Fruit fly (Drosophila melanogaster): Measurements from ENCODE around the gene CG34107.
A peak's percentile ranks its signal among the peaks of the same experiment; 100 is the strongest.

Gene CG34107

DNA sequence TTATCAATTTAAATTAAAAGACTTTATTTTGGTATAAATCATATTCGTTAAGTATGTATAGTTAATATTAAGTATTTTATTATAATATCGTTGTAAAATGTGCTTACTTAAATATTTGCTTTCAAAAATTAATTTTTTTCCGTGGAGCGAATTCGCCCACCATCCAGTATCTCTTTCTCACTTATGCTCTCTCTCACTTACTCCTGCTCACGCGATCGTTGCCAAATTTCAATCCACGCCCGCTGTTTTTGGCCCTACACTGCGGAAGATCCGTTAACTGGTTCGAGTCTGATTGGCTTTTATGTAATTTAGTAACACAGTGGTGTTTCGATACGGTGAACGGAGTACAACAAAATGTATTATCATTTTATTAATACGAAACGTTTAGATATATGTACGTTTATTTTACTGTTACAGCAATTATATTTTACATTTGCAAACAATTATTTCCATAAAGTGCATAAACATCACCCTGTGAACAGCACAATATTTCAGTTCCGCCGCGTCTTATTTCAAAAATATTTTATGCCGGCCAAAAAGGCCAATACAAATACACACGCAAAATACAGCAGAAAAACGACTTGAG lies 40.9 kb downstream of the CG34107 start:
- TF ChIP-seq h (GFP tag; optimal IDR thresholded peaks at IDR 0.05) (peak; percentile 63), rgr (GFP tag; optimal IDR thresholded peaks at IDR 0.05) (peak; percentile 72), foxo (GFP tag; optimal IDR thresholded peaks at IDR 0.05) (peak in 1 of 2 experiments; percentile 85), ey (GFP tag; optimal IDR thresholded peaks at IDR 0.05) (peak; percentile 57), tai (GFP tag; optimal IDR thresholded peaks at IDR 0.05) (peak; percentile 3), sv (GFP tag; optimal IDR thresholded peaks at IDR 0.05) (peak; percentile 48), Rel (GFP tag; optimal IDR thresholded peaks at IDR 0.05) (no peak), Rel (tag; optimal IDR thresholded peaks at IDR 0.05) (no peak), Hr83 (GFP tag; optimal IDR thresholded peaks at IDR 0.05; ENCODE audit: poor library complexity, severe bottlenecking) (peak; percentile 10), Jra (GFP tag; optimal IDR thresholded peaks at IDR 0.05) (no peak), woc (GFP tag; optimal IDR thresholded peaks at IDR 0.05) (peak; percentile 52), OdsH (GFP tag; optimal IDR thresholded peaks at IDR 0.05) (peak; percentile 75), psq (GFP tag; optimal IDR thresholded peaks at IDR 0.05) (peak; percentile 74), N (GFP tag; optimal IDR thresholded peaks at IDR 0.05) (no peak), dl (GFP tag; optimal IDR thresholded peaks at IDR 0.05; ENCODE audit: insufficient read depth in 1 of 2, partially characterized antibody in 2 of 2) (no peak), Hr78 (GFP tag; optimal IDR thresholded peaks at IDR 0.05) (no peak), brk (GFP tag; optimal IDR thresholded peaks at IDR 0.05) (peak; percentile 75), dmrt93B (GFP tag; optimal IDR thresholded peaks at IDR 0.05) (peak; percentile 53), pan (optimal IDR thresholded peaks at IDR 0.05) (no peak), fru (GFP tag; optimal IDR thresholded peaks at IDR 0.05) (peak; percentile 76), usp (GFP tag; optimal IDR thresholded peaks at IDR 0.05) (no peak), GATAd (GFP tag; optimal IDR thresholded peaks at IDR 0.05) (peak; percentile 0), dsf (GFP tag; optimal IDR thresholded peaks at IDR 0.05; ENCODE audit: borderline replicate concordance) (peak; percentile 8), br (GFP tag; optimal IDR thresholded peaks at IDR 0.05) (peak; percentile 53), HLH106 (tag; optimal IDR thresholded peaks at IDR 0.05) (peak; percentile 80), Dfd (GFP tag; optimal IDR thresholded peaks at IDR 0.05) (no peak), CrebA (GFP tag; optimal IDR thresholded peaks at IDR 0.05; ENCODE audit: borderline replicate concordance) (peak; percentile 25), sage (GFP tag; optimal IDR thresholded peaks at IDR 0.05) (peak; percentile 59), CG9705 (GFP tag; optimal IDR thresholded peaks at IDR 0.05) (peak; percentile 38), Sp1 (GFP tag; optimal IDR thresholded peaks at IDR 0.05) (peak; percentile 80)

dm6 chr3R:10266624-10267492 lies 42.1 kb downstream of the CG34107 start:
- no peak for TF ChIP-seq psq (GFP tag; optimal IDR thresholded peaks at IDR 0.05)
- no peak for TF ChIP-seq tai (GFP tag; optimal IDR thresholded peaks at IDR 0.05)
- TF ChIP-seq sv (GFP tag; optimal IDR thresholded peaks at IDR 0.05): no peak
- no peak for TF ChIP-seq CrebA (GFP tag; optimal IDR thresholded peaks at IDR 0.05; ENCODE audit: borderline replicate concordance)
- no peak for TF ChIP-seq rgr (GFP tag; optimal IDR thresholded peaks at IDR 0.05)
- TF ChIP-seq usp (GFP tag; optimal IDR thresholded peaks at IDR 0.05): no peak
- TF ChIP-seq Abd-B (GFP tag; optimal IDR thresholded peaks at IDR 0.05): no peak
- no peak for TF ChIP-seq CG32264 (GFP tag; optimal IDR thresholded peaks at IDR 0.05)
- no peak for TF ChIP-seq Rel (GFP tag; optimal IDR thresholded peaks at IDR 0.05)
- no peak for TF ChIP-seq Rel (tag; optimal IDR thresholded peaks at IDR 0.05)

DNA sequence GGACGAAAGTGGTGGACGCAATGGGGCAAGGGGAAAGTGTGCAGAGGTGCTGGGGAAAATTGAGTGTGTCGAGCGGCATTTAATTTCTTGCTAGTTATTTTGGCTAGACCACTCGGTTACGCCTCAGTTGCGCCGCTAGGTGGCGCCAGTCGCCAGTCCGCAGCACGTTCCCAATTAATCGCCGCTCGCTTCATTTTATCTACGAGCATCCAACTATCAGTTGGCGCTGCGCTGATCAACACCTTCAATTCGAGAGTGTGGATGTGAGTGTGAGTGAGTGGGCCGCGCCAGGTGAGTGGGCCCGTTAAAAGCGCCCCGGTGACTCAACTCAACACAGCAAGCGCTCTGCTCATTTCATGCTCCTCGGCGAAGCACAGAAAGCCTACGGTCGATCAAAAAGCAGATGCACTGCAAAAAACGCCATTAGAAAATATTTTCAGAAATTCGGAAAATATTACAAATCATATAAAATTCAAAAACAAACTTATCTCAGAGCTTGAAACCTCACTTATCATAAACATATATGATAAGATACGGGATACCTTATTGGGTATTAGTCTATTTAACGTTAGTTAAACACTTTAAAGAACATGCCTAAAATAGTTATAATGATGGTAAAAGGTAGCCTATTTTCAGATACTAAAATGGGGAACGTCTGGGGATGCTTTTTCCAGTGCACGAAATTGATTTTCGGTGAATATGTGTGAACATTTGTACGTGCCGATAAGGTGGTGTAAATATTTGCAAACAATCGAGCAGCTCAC lies 43.6 kb downstream of the CG34107 start:
- TF ChIP-seq Hnf4 (GFP tag; optimal IDR thresholded peaks at IDR 0.05) (peak; percentile 77), sv (GFP tag; optimal IDR thresholded peaks at IDR 0.05) (peak; percentile 80), br (GFP tag; optimal IDR thresholded peaks at IDR 0.05) (peak; percentile 90), rgr (GFP tag; optimal IDR thresholded peaks at IDR 0.05) (peak; percentile 89), ey (GFP tag; optimal IDR thresholded peaks at IDR 0.05) (peak; percentile 90), Mio (GFP tag; optimal IDR thresholded peaks at IDR 0.05) (peak; percentile 64), dmrt93B (GFP tag; optimal IDR thresholded peaks at IDR 0.05) (peak; percentile 86), Sp1 (GFP tag; optimal IDR thresholded peaks at IDR 0.05) (peak; percentile 91), Dif (GFP tag; optimal IDR thresholded peaks at IDR 0.05; ENCODE audit: partially characterized antibody) (no peak), Myc (optimal IDR thresholded peaks at IDR 0.05) (no peak), sage (GFP tag; optimal IDR thresholded peaks at IDR 0.05) (peak; percentile 55), woc (GFP tag; optimal IDR thresholded peaks at IDR 0.05) (peak; percentile 70), OdsH (GFP tag; optimal IDR thresholded peaks at IDR 0.05) (peak; percentile 89), CrebA (GFP tag; optimal IDR thresholded peaks at IDR 0.05; ENCODE audit: borderline replicate concordance) (no peak), psq (GFP tag; optimal IDR thresholded peaks at IDR 0.05) (peak; percentile 76), Vsx2 (GFP tag; optimal IDR thresholded peaks at IDR 0.05; ENCODE audit: partially characterized antibody) (no peak), HLH106 (tag; optimal IDR thresholded peaks at IDR 0.05) (peak; percentile 95), pan (optimal IDR thresholded peaks at IDR 0.05) (no peak), dl (GFP tag; optimal IDR thresholded peaks at IDR 0.05; ENCODE audit: insufficient read depth in 1 of 2, partially characterized antibody in 2 of 2) (no peak), jim (GFP tag; optimal IDR thresholded peaks at IDR 0.05) (no peak), lola (GFP tag; optimal IDR thresholded peaks at IDR 0.05) (no peak), Dfd (GFP tag; optimal IDR thresholded peaks at IDR 0.05) (no peak), CG32264 (GFP tag; optimal IDR thresholded peaks at IDR 0.05) (peak; percentile 72), Jra (GFP tag; optimal IDR thresholded peaks at IDR 0.05) (peak; percentile 70), GATAd (GFP tag; optimal IDR thresholded peaks at IDR 0.05) (no peak), Hr83 (GFP tag; optimal IDR thresholded peaks at IDR 0.05; ENCODE audit: poor library complexity, severe bottlenecking) (no peak), Hr78 (GFP tag; optimal IDR thresholded peaks at IDR 0.05) (no peak), foxo (GFP tag; optimal IDR thresholded peaks at IDR 0.05) (peak; percentile 1 to 92)
